Worm (Caenorhabditis elegans) whole organism, L3 larva: ENCODE measurements around the gene K09C4.2.

Experiments
- ceh-82 ChIP-seq: fragments of 150-350 bp; optimal IDR thresholded peaks from 2 replicates; lab custom pipeline; 2014; ENCODE audit warnings: missing biosample characterization, missing genetic modification characterization
- elt-1 ChIP-seq: fragments of 150-350 bp; optimal IDR thresholded peaks from 2 replicates; lab custom pipeline; 2014; ENCODE audit warnings: missing biosample characterization, missing genetic modification characterization
- nhr-12 ChIP-seq: fragments of 150-350 bp; optimal IDR thresholded peaks from 2 replicates; lab custom pipeline; 2014; ENCODE audit warnings: missing biosample characterization, missing genetic modification characterization
- pqm-1 ChIP-seq: fragments of 150-350 bp; optimal IDR thresholded peaks from 2 replicates; lab custom pipeline; 2017; ENCODE audit warnings: missing biosample characterization, missing genetic modification characterization, inconsistent platforms

ce11 chrX:3301770-3302169 is 5.5 kb downstream of the K09C4.2 start, which contains the start of gene F11D5.5:
- TF ChIP-seq pqm-1 (tag; lab: Kevin White, UChicago), result no peak
- no peak for TF ChIP-seq elt-1 (tag; lab: Kevin White, UChicago)
- TF ChIP-seq ceh-82 (tag; lab: Kevin White, UChicago), result no peak
- no peak for TF ChIP-seq nhr-12 (tag; lab: Kevin White, UChicago)
